Worm (Caenorhabditis elegans) whole organism, mixed stage, embryonic: Measurements from ENCODE around the gene F47G9.6.

ENCODE experiments used
- M03D4.4 ChIP-seq: sonication (generic microtip); optimal IDR thresholded peaks from 2 replicates; lab custom pipeline; 2017; ENCODE audit warnings: mild to moderate bottlenecking, missing genetic modification characterization, missing compliant biosample characterization
- bed-3 ChIP-seq: fragments of 200-800 bp; sonication (Bioruptor generic); optimal IDR thresholded peaks from 3 replicates; lab custom pipeline; 2018; ENCODE audit warnings: mild to moderate bottlenecking, missing genetic modification characterization, moderate library complexity, missing compliant biosample characterization
- blmp-1 ChIP-seq: fragments of 150-350 bp; optimal IDR thresholded peaks from 2 replicates; lab custom pipeline; 2014; ENCODE audit warnings: missing biosample characterization, missing genetic modification characterization
- ceh-39 ChIP-seq: fragments of 150-350 bp; optimal IDR thresholded peaks from 2 replicates; lab custom pipeline; 2014; ENCODE audit warnings: missing biosample characterization, missing genetic modification characterization
- ceh-43 ChIP-seq: fragments of 200-800 bp; sonication (Bioruptor generic); optimal IDR thresholded peaks from 2 replicates; lab custom pipeline; 2018; ENCODE audit warnings: mild to moderate bottlenecking, missing genetic modification characterization, moderate library complexity, missing compliant biosample characterization
- cnd-1 ChIP-seq: fragments of 200-800 bp; sonication (Bioruptor generic); optimal IDR thresholded peaks from 2 replicates; lab custom pipeline; 2018; ENCODE audit warnings: mild to moderate bottlenecking, missing genetic modification characterization, missing compliant biosample characterization
- drap-1 ChIP-seq: fragments of 200-800 bp; sonication (Bioruptor generic); optimal IDR thresholded peaks from 3 replicates; lab custom pipeline; 2018; ENCODE audit warnings: mild to moderate bottlenecking, missing genetic modification characterization, missing compliant biosample characterization
- elt-1 ChIP-seq: sonication (generic microtip); optimal IDR thresholded peaks from 2 replicates; lab custom pipeline; 2017; ENCODE audit warnings: missing genetic modification characterization, mild to moderate bottlenecking, missing compliant biosample characterization, antibody characterized with exemption, moderate library complexity, borderline replicate concordance; ENCODE audit not compliant: insufficient read depth
- flh-1 ChIP-seq: fragments of 200-800 bp; sonication (Bioruptor generic); optimal IDR thresholded peaks from 2 replicates; lab custom pipeline; 2018; ENCODE audit warnings: mild to moderate bottlenecking, missing genetic modification characterization, moderate library complexity, missing compliant biosample characterization
- ham-2 ChIP-seq: fragments of 200-800 bp; sonication (Bioruptor generic); optimal IDR thresholded peaks from 2 replicates; lab custom pipeline; 2018; ENCODE audit warnings: mild to moderate bottlenecking, missing genetic modification characterization, missing compliant biosample characterization
- hlh-1 ChIP-seq: fragments of 150-350 bp; optimal IDR thresholded peaks from 2 replicates; lab custom pipeline; 2014; ENCODE audit warnings: missing biosample characterization, missing genetic modification reagents, missing genetic modification characterization
- lin-13 ChIP-seq: fragments of 150-350 bp; optimal IDR thresholded peaks from 2 replicates; lab custom pipeline; 2014; ENCODE audit warnings: missing biosample characterization, missing genetic modification characterization
- mab-5 ChIP-seq: fragments of 150-350 bp; optimal IDR thresholded peaks from 2 replicates; lab custom pipeline; 2014; ENCODE audit warnings: missing biosample characterization, missing genetic modification characterization
- mep-1 ChIP-seq: fragments of 150-350 bp; optimal IDR thresholded peaks from 2 replicates; lab custom pipeline; 2017; ENCODE audit warnings: missing biosample characterization, missing genetic modification reagents, missing genetic modification characterization, inconsistent platforms
- mls-2 ChIP-seq: sonication (generic microtip); optimal IDR thresholded peaks from 2 replicates; lab custom pipeline; 2016; ENCODE audit warnings: mild to moderate bottlenecking, missing genetic modification characterization, moderate library complexity, missing compliant biosample characterization
- nhr-12 ChIP-seq: fragments of 150-350 bp; optimal IDR thresholded peaks from 2 replicates; lab custom pipeline; 2014; ENCODE audit warnings: missing biosample characterization, missing genetic modification characterization
- nhr-2 ChIP-seq: fragments of 150-350 bp; optimal IDR thresholded peaks from 2 replicates; lab custom pipeline; 2014; ENCODE audit warnings: missing biosample characterization, missing genetic modification characterization
- nhr-237 ChIP-seq: fragments of 150-350 bp; optimal IDR thresholded peaks from 2 replicates; lab custom pipeline; 2014; ENCODE audit warnings: missing biosample characterization, missing genetic modification characterization
- nhr-28 ChIP-seq: fragments of 150-350 bp; optimal IDR thresholded peaks from 2 replicates; lab custom pipeline; 2014; ENCODE audit warnings: missing biosample characterization, missing genetic modification characterization
- nhr-76 ChIP-seq: sonication (generic microtip); optimal IDR thresholded peaks from 2 replicates; lab custom pipeline; 2017; ENCODE audit warnings: missing biosample characterization, missing genetic modification characterization
- pha-4 ChIP-seq: fragments of 150-350 bp; optimal IDR thresholded peaks from 2 replicates; lab custom pipeline; 2018; ENCODE audit warnings: missing biosample characterization, missing genetic modification reagents, missing genetic modification characterization
- sem-2 ChIP-seq: fragments of 200-800 bp; sonication (Bioruptor generic); optimal IDR thresholded peaks from 2 replicates; lab custom pipeline; 2018; ENCODE audit warnings: mild to moderate bottlenecking, missing genetic modification characterization, missing compliant biosample characterization
- snpc-4 ChIP-seq: fragments of 150-350 bp; optimal IDR thresholded peaks from 2 replicates; lab custom pipeline; 2014; ENCODE audit warnings: missing biosample characterization, missing genetic modification characterization
- sptf-1 ChIP-seq: sonication (generic microtip); optimal IDR thresholded peaks from 2 replicates; lab custom pipeline; 2017; ENCODE audit warnings: mild to moderate bottlenecking, missing genetic modification characterization, moderate library complexity, missing compliant biosample characterization
- tbx-8 ChIP-seq: fragments of 200-800 bp; sonication (Bioruptor generic); optimal IDR thresholded peaks from 2 replicates; lab custom pipeline; 2018; ENCODE audit warnings: mild to moderate bottlenecking, missing genetic modification characterization, moderate library complexity, missing compliant biosample characterization
- unc-120 ChIP-seq: sonication (generic microtip); optimal IDR thresholded peaks from 2 replicates; lab custom pipeline; 2017; ENCODE audit warnings: missing genetic modification characterization, missing compliant biosample characterization; ENCODE audit not compliant: poor library complexity, severe bottlenecking
- unc-62 ChIP-seq: fragments of 150-350 bp; optimal IDR thresholded peaks from 2 replicates; lab custom pipeline; 2014; ENCODE audit warnings: missing biosample characterization, missing genetic modification reagents, missing genetic modification characterization
- zip-8 ChIP-seq: fragments of 150-350 bp; optimal IDR thresholded peaks from 2 replicates; lab custom pipeline; 2014; ENCODE audit warnings: missing biosample characterization, missing genetic modification characterization
- ztf-11 ChIP-seq: fragments of 150-350 bp; optimal IDR thresholded peaks from 2 replicates; lab custom pipeline; 2014; ENCODE audit warnings: missing biosample characterization, missing genetic modification characterization

Gene F47G9.6

ce11 chrV:11300539-11300938 is 28.7 kb upstream of the F47G9.6 start, which contains the start of gene srh-47:
Gene srh-47 (minus strand): TSS chrV:11300639.
- no peak for TF ChIP-seq hlh-1 (tag; lab: Kevin White, UChicago)
- no peak for TF ChIP-seq elt-1 (tag; lab: Kevin White, UChicago)
- TF ChIP-seq nhr-12 (tag; lab: Kevin White, UChicago), result no peak
- no peak for TF ChIP-seq mep-1 (tag; lab: Kevin White, UChicago)
- TF ChIP-seq mab-5, result no peak
- TF ChIP-seq nhr-76 (tag; lab: Kevin White, UChicago), result no peak
- TF ChIP-seq ceh-43 (GFP tag; lab: Kevin White, UChicago), result no peak
- no peak for TF ChIP-seq lin-13 (tag; lab: Kevin White, UChicago)

ce11 chrV:11302698-11303097 is 26.5 kb upstream of the F47G9.6 start, which contains the start of gene srh-46:
Gene srh-46 (minus strand): TSS chrV:11302886.
- TF ChIP-seq M03D4.4 (tag; lab: Kevin White, UChicago) (no peak), pha-4 (tag; lab: Kevin White, UChicago) (no peak), nhr-2 (tag; lab: Kevin White, UChicago) (no peak)

ce11 chrV:11304200-11304599 is 25.0 kb upstream of the F47G9.6 start:
- TF ChIP-seq unc-62 (no peak), mep-1 (tag; lab: Kevin White, UChicago) (no peak), hlh-1 (tag; lab: Kevin White, UChicago) (no peak), blmp-1 (tag; lab: Kevin White, UChicago) (no peak), nhr-12 (tag; lab: Kevin White, UChicago) (no peak), sptf-1 (no peak)

ce11 chrV:11304879-11305278 is 24.3 kb upstream of the F47G9.6 start, which contains the start of gene srh-45:
Gene srh-45 (minus strand): TSS chrV:11304979.
- TF ChIP-seq drap-1 (GFP tag; lab: Kevin White, UChicago) (no peak), elt-1 (tag; lab: Kevin White, UChicago) (no peak), nhr-2 (tag; lab: Kevin White, UChicago) (no peak), blmp-1 (tag; lab: Kevin White, UChicago) (no peak), ham-2 (GFP tag; lab: Kevin White, UChicago) (no peak), ceh-39 (tag; lab: Kevin White, UChicago) (no peak), flh-1 (GFP tag; lab: Kevin White, UChicago) (no peak), ztf-11 (tag; lab: Kevin White, UChicago) (no peak), zip-8 (tag; lab: Kevin White, UChicago) (no peak), sptf-1 (no peak), nhr-237 (tag; lab: Kevin White, UChicago) (no peak), unc-120 (tag; lab: Kevin White, UChicago) (no peak), ceh-43 (GFP tag; lab: Kevin White, UChicago) (no peak), lin-13 (tag; lab: Kevin White, UChicago) (no peak), mls-2 (tag; lab: Kevin White, UChicago) (no peak), hlh-1 (tag; lab: Kevin White, UChicago) (no peak), pha-4 (tag; lab: Kevin White, UChicago) (no peak), sem-2 (GFP tag; lab: Kevin White, UChicago) (no peak), cnd-1 (no peak), snpc-4 (tag; lab: Kevin White, UChicago) (no peak)

- TF ChIP-seq nhr-28 (tag; lab: Kevin White, UChicago) (no peak), tbx-8 (GFP tag; lab: Kevin White, UChicago) (no peak), M03D4.4 (tag; lab: Kevin White, UChicago) (no peak), unc-120 (tag; lab: Kevin White, UChicago) (peak; percentile 87), mep-1 (tag; lab: Kevin White, UChicago) (no peak), ceh-43 (GFP tag; lab: Kevin White, UChicago) (no peak), lin-13 (tag; lab: Kevin White, UChicago) (no peak), nhr-237 (tag; lab: Kevin White, UChicago) (no peak), elt-1 (tag; lab: Kevin White, UChicago) (no peak), nhr-2 (tag; lab: Kevin White, UChicago) (no peak), bed-3 (GFP tag; lab: Kevin White, UChicago) (no peak), ceh-39 (tag; lab: Kevin White, UChicago) (no peak), unc-62 (peak; percentile 98), mab-5 (peak; percentile 72), nhr-12 (tag; lab: Kevin White, UChicago) (no peak), pha-4 (tag; lab: Kevin White, UChicago) (no peak), hlh-1 (tag; lab: Kevin White, UChicago) (peak; percentile 1)
These were observed 21.4 kb upstream of the F47G9.6 start for ce11 chrV:11307781-11308180.
